Fruit fly (Drosophila melanogaster): ENCODE data around the gene Apc2.

Apc2 gene

dm6 chr3R:24151924-24152809, 11.6 kb upstream of the Apc2 start, which contains the start of the genes p38a and CG6178 (continued):
- TF ChIP-seq cato (GFP tag; optimal IDR thresholded peaks at IDR 0.05; ENCODE audit: borderline replicate concordance) (peak; percentile 84), run (tag; optimal IDR thresholded peaks at IDR 0.05) (peak; percentile 96), CG34422 (GFP tag; IDR thresholded peaks at IDR 0.05) (peak; percentile 96), CG4854 (GFP tag; optimal IDR thresholded peaks at IDR 0.05) (peak; percentile 69), CG34224 (GFP tag; IDR thresholded peaks at IDR 0.05; ENCODE audit: partially characterized antibody) (0 out of 3 replicates have a peak, but pooled peaks have one; percentile 25), fru (optimal IDR thresholded peaks at IDR 0.05) (no peak), CG5180 (GFP tag; optimal IDR thresholded peaks at IDR 0.05) (peak; percentile 84), CG10543 (GFP tag; optimal IDR thresholded peaks at IDR 0.05) (peak; percentile 96), HLH4C (GFP tag; IDR thresholded peaks at IDR 0.05; ENCODE audit: partially characterized antibody) (no peak), gfzf (GFP tag; optimal IDR thresholded peaks at IDR 0.05) (no peak), HLH3B (GFP tag; IDR thresholded peaks at IDR 0.05) (peak; percentile 97), btn (GFP tag; optimal IDR thresholded peaks at IDR 0.05) (no peak), CG7556 (GFP tag; optimal IDR thresholded peaks at IDR 0.05) (peak; percentile 97), HLH54F (GFP tag; optimal IDR thresholded peaks at IDR 0.05) (peak; percentile 68), ara (GFP tag; IDR thresholded peaks at IDR 0.05) (peak; percentile 88), CG3726 (GFP tag; IDR thresholded peaks at IDR 0.05) (peak; percentile 95), lov (optimal IDR thresholded peaks at IDR 0.05) (no peak), lov (GFP tag; IDR thresholded peaks at IDR 0.05) (peak; percentile 81; the same call in 2 of the 3 replicates), NC2β (GFP tag; optimal IDR thresholded peaks at IDR 0.05) (no peak), Drgx (GFP tag; IDR thresholded peaks at IDR 0.05) (peak; percentile 98), CG17829 (tag; optimal IDR thresholded peaks at IDR 0.05) (peak; percentile 98), ken (GFP tag; IDR thresholded peaks at IDR 0.05) (peak; percentile 94), abd-A (tag; optimal IDR thresholded peaks at IDR 0.05) (no peak), CG16815 (GFP tag; optimal IDR thresholded peaks at IDR 0.05) (peak; percentile 94), ase (GFP tag; IDR thresholded peaks at IDR 0.05) (peak; percentile 96), CG15011 (GFP tag; optimal IDR thresholded peaks at IDR 0.05) (peak; percentile 78), CG31388 (GFP tag; optimal IDR thresholded peaks at IDR 0.05) (peak; percentile 63), bsh (GFP tag; optimal IDR thresholded peaks at IDR 0.05) (peak; percentile 94 to 97), ranshi (GFP tag; IDR thresholded peaks at IDR 0.05) (peak; percentile 97), lab (GFP tag; optimal IDR thresholded peaks at IDR 0.05) (peak; percentile 98), CG2712 (tag; optimal IDR thresholded peaks at IDR 0.05) (peak; percentile 99), br (optimal IDR thresholded peaks at IDR 0.05) (no peak), ftz-f1 (GFP tag; optimal IDR thresholded peaks at IDR 0.05) (no peak), Ets65A (GFP tag) (peak; percentile 94), tio (GFP tag; optimal IDR thresholded peaks at IDR 0.05) (peak; percentile 92), CG15601 (tag; optimal IDR thresholded peaks at IDR 0.05) (peak; percentile 95), jigr1 (GFP tag; IDR thresholded peaks at IDR 0.05) (peak; percentile 91; the same call in 2 of the 3 replicates), CG8765 (GFP tag; IDR thresholded peaks at IDR 0.05) (peak; percentile 78), CG5953 (GFP tag; IDR thresholded peaks at IDR 0.05) (peak; percentile 94), CG1832 (GFP tag; optimal IDR thresholded peaks at IDR 0.05) (no peak), ems (GFP tag; optimal IDR thresholded peaks at IDR 0.05) (peak; percentile 36), CG4617 (GFP tag; optimal IDR thresholded peaks at IDR 0.05; ENCODE audit: borderline replicate concordance) (peak; percentile 82), Deaf1 (tag; optimal IDR thresholded peaks at IDR 0.05) (peak; percentile 89), Kr (GFP tag; optimal IDR thresholded peaks at IDR 0.05) (no peak), CG9727 (GFP tag; optimal IDR thresholded peaks at IDR 0.05) (peak; percentile 98), CG15269 (tag; optimal IDR thresholded peaks at IDR 0.05) (peak; percentile 99), CG11560 (tag; IDR thresholded peaks at IDR 0.05) (peak; percentile 96), trh (GFP tag; optimal IDR thresholded peaks at IDR 0.05) (peak; percentile 84), insv (GFP tag; optimal IDR thresholded peaks at IDR 0.05) (peak in 1 of 2 experiments; percentile 72)

Measured in whole organism, embryonic.